Fruit fly (Drosophila melanogaster): Measurements from ENCODE around the gene CG11050.

The CG11050 gene

DNA sequence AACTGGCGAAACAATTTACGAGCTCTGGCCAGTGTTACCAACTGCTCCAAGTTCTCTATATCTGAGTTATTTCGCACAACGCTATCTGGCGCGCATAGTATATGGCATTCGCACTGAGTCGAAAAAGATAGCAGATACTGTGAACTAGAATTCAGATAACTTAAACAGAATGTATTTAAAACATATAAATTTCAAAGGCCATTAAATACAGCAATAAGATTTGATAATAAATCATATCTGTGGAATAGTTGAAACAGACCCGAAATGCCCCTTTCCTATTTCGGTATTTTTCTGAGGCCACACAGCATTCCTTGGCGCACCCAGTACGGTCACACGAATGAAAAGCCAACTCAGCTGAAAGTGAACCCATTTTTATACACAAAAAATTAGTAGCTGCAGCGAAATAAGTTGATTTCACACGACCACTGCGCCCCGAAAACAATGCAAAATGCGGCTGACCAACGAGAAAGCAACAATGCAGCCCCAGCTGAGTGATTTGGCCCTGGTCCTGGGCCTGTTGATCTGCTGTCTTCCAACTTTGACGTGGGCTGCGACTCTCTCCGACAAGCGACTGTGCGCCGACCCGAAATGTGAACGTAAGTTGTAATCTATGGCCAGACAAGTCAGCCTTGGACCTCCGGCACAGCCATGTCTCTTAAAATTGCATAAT lies 38.4 kb downstream of the CG11050 start, which contains the start of the genes CG31635 and Tango1 (continued):
- TF ChIP-seq Hr51 (GFP tag; optimal IDR thresholded peaks at IDR 0.05) (no peak), btn (GFP tag; optimal IDR thresholded peaks at IDR 0.05) (no peak), Xbp1 (GFP tag; optimal IDR thresholded peaks at IDR 0.05) (peak; percentile 10), Fer1 (GFP tag; optimal IDR thresholded peaks at IDR 0.05) (peak; percentile 34), nerfin-2 (GFP tag; IDR thresholded peaks at IDR 0.05; ENCODE audit: partially characterized antibody) (no peak), CG10431 (GFP tag; optimal IDR thresholded peaks at IDR 0.05) (no peak), fru (optimal IDR thresholded peaks at IDR 0.05) (no peak), fu2 (GFP tag; optimal IDR thresholded peaks at IDR 0.05) (no peak), oc (tag; optimal IDR thresholded peaks at IDR 0.05) (no peak), CG8281 (tag; optimal IDR thresholded peaks at IDR 0.05) (no peak), CG2199 (GFP tag; IDR thresholded peaks at IDR 0.05) (no peak), Fer3 (tag; optimal IDR thresholded peaks at IDR 0.05) (no peak), CG13894 (tag; optimal IDR thresholded peaks at IDR 0.05) (no peak), Ada2b (GFP tag; IDR thresholded peaks at IDR 0.05) (no peak), Adf1 (GFP tag; IDR thresholded peaks at IDR 0.05) (peak; percentile 34; the same call in 1 of the 2 replicates), emc (GFP tag; optimal IDR thresholded peaks at IDR 0.05) (no peak), CG12155 (GFP tag; optimal IDR thresholded peaks at IDR 0.05) (peak; percentile 6), crc (GFP tag; optimal IDR thresholded peaks at IDR 0.05) (peak; percentile 10), hth (optimal IDR thresholded peaks at IDR 0.05) (no peak), chn (GFP tag; optimal IDR thresholded peaks at IDR 0.05) (no peak), CG15696 (tag; optimal IDR thresholded peaks at IDR 0.05) (no peak), Bgb (GFP tag; IDR thresholded peaks at IDR 0.05; ENCODE audit: partially characterized antibody) (no peak), CG12236 (GFP tag; optimal IDR thresholded peaks at IDR 0.05) (no peak), kay (GFP tag; optimal IDR thresholded peaks at IDR 0.05) (no peak), lmd (GFP tag; IDR thresholded peaks at IDR 0.05) (no peak; the same call in 1 of the 2 replicates), CG10543 (GFP tag; optimal IDR thresholded peaks at IDR 0.05) (peak; percentile 31), CG11456 (GFP tag; IDR thresholded peaks at IDR 0.05) (no peak), CG10366 (GFP tag; IDR thresholded peaks at IDR 0.05) (no peak), Taf1 (GFP tag; IDR thresholded peaks at IDR 0.05) (no peak), CG2875 (GFP tag; optimal IDR thresholded peaks at IDR 0.05) (no peak), CG3163 (GFP tag; optimal IDR thresholded peaks at IDR 0.05) (no peak), yki (optimal IDR thresholded peaks at IDR 0.05) (no peak), Elba2 (GFP tag; optimal IDR thresholded peaks at IDR 0.05) (peak; percentile 65), CG14710 (tag; optimal IDR thresholded peaks at IDR 0.05) (peak; percentile 81), Deaf1 (tag; optimal IDR thresholded peaks at IDR 0.05) (peak; percentile 72), D19A (tag; optimal IDR thresholded peaks at IDR 0.05) (no peak), pzg (GFP tag; optimal IDR thresholded peaks at IDR 0.05) (peak; percentile 89), CG17612 (GFP tag; IDR thresholded peaks at IDR 0.05) (no peak), az2 (GFP tag; optimal IDR thresholded peaks at IDR 0.05) (no peak), Hr78 (GFP tag; optimal IDR thresholded peaks at IDR 0.05) (no peak), CG34224 (GFP tag; IDR thresholded peaks at IDR 0.05; ENCODE audit: partially characterized antibody) (no peak), nau (GFP tag; optimal IDR thresholded peaks at IDR 0.05) (no peak), CG17829 (tag; optimal IDR thresholded peaks at IDR 0.05) (peak; percentile 57), CG3726 (GFP tag; IDR thresholded peaks at IDR 0.05) (no peak), HLH4C (GFP tag; IDR thresholded peaks at IDR 0.05; ENCODE audit: partially characterized antibody) (no peak), sima (GFP tag; optimal IDR thresholded peaks at IDR 0.05) (no peak), CG6654 (GFP tag; optimal IDR thresholded peaks at IDR 0.05) (no peak), hkb (optimal IDR thresholded peaks at IDR 0.05) (peak; percentile 95), hkb (GFP tag; IDR thresholded peaks at IDR 0.05) (no peak), H15 (GFP tag; IDR thresholded peaks at IDR 0.05) (no peak), twi (tag; optimal IDR thresholded peaks at IDR 0.05) (no peak)

All from whole organism, embryonic.